Worm (Caenorhabditis elegans) whole organism, L1 larva: ENCODE measurements around the gene Y37E11AM.4.

Source experiments
- C04F5.9 ChIP-seq: sonication (generic microtip); optimal IDR thresholded peaks from 2 replicates; lab custom pipeline; 2016; ENCODE audit warnings: missing genetic modification characterization, missing compliant biosample characterization
- C16A3.4 ChIP-seq: fragments of 150-350 bp; optimal IDR thresholded peaks from 2 replicates; lab custom pipeline; 2014; ENCODE audit warnings: missing biosample characterization, missing genetic modification characterization
- F16B12.6 ChIP-seq: fragments of 150-350 bp; optimal IDR thresholded peaks from 2 replicates; lab custom pipeline; 2014; ENCODE audit warnings: missing biosample characterization, missing genetic modification characterization
- Y116A8C.19 ChIP-seq: sonication (generic microtip); optimal IDR thresholded peaks from 2 replicates; lab custom pipeline; 2016; ENCODE audit warnings: missing compliant biosample characterization, missing genetic modification characterization, borderline replicate concordance
- blmp-1 ChIP-seq: fragments of 150-350 bp; optimal IDR thresholded peaks from 2 replicates; lab custom pipeline; 2014; ENCODE audit warnings: missing biosample characterization, missing genetic modification characterization
- ceh-8 ChIP-seq: fragments of 200-800 bp; sonication (Bioruptor generic); optimal IDR thresholded peaks from 2 replicates; lab custom pipeline; 2018; ENCODE audit warnings: mild to moderate bottlenecking, missing genetic modification characterization, moderate library complexity, missing compliant biosample characterization
- ceh-82 ChIP-seq, 3 experiments: fragments of 150-350 bp in 1 of 3; sonication (generic microtip) in 2 of 3; optimal IDR thresholded peaks; 2 replicates each; lab custom pipeline; 2014 to 2017; ENCODE audit warnings: missing biosample characterization in 3 of 3, missing genetic modification characterization in 3 of 3
- ceh-88 ChIP-seq: fragments of 200-800 bp; sonication (Bioruptor generic); IDR thresholded peaks from 2 replicates; pipeline ENCODE4 v1.3.6; 2022; ENCODE audit warnings: missing genetic modification characterization, missing compliant biosample characterization
- ceh-90 ChIP-seq: sonication (generic microtip); optimal IDR thresholded peaks from 2 replicates; lab custom pipeline; 2016; ENCODE audit warnings: missing genetic modification characterization, missing compliant biosample characterization
- dsc-1 ChIP-seq: sonication (generic microtip); optimal IDR thresholded peaks from 2 replicates; lab custom pipeline; 2016; ENCODE audit warnings: mild to moderate bottlenecking, missing genetic modification characterization, missing compliant biosample characterization
- efl-1 ChIP-seq, 4 experiments: fragments of 150-350 bp; optimal IDR thresholded peaks in 3 of 4; peaks in 1 of 4; 1 replicate in 1 of 4; 2 replicates in 3 of 4; lab custom pipeline; 2014; ENCODE audit warnings: missing biosample characterization in 2 of 4, missing genetic modification characterization in 2 of 4, missing genetic modification reagents in 2 of 4
- egl-27 ChIP-seq, 2 experiments: fragments of 150-350 bp in 1 of 2; sonication (generic microtip); optimal IDR thresholded peaks; 3 replicates each; lab custom pipeline; 2017 to 2018; ENCODE audit warnings: missing biosample characterization in 2 of 2, missing genetic modification characterization in 2 of 2, missing genetic modification reagents in 2 of 2
- elt-2 ChIP-seq: sonication (generic microtip); optimal IDR thresholded peaks from 2 replicates; lab custom pipeline; 2016; ENCODE audit warnings: missing genetic modification characterization, mild to moderate bottlenecking, inconsistent platforms, missing compliant biosample characterization, missing genetic modification reagents
- fkh-8 ChIP-seq: sonication (generic microtip); optimal IDR thresholded peaks from 2 replicates; lab custom pipeline; 2016; ENCODE audit warnings: mild to moderate bottlenecking, missing genetic modification characterization, missing compliant biosample characterization
- isw-1 ChIP-seq: fragments of 200-800 bp; sonication (Bioruptor generic); IDR thresholded peaks from 2 replicates; pipeline ENCODE4 v1.3.6; 2022; ENCODE audit warnings: missing genetic modification characterization, missing compliant biosample characterization
- jun-1 ChIP-seq: fragments of 150-350 bp; optimal IDR thresholded peaks from 2 replicates; lab custom pipeline; 2014; ENCODE audit warnings: missing biosample characterization, missing genetic modification reagents, missing genetic modification characterization
- lin-35 ChIP-seq, 2 experiments: fragments of 150-350 bp; optimal IDR thresholded peaks; 2 replicates each; lab custom pipeline; 2014; ENCODE audit warnings: missing biosample characterization in 2 of 2, missing genetic modification characterization in 2 of 2, missing genetic modification reagents in 2 of 2
- mdl-1 ChIP-seq, 2 experiments: fragments of 150-350 bp; optimal IDR thresholded peaks; 2 replicates each; lab custom pipeline; 2014 to 2017; ENCODE audit warnings: missing biosample characterization in 2 of 2, missing genetic modification characterization in 2 of 2, inconsistent platforms in 1 of 2
- mep-1 ChIP-seq: fragments of 150-350 bp; optimal IDR thresholded peaks from 2 replicates; lab custom pipeline; 2014; ENCODE audit warnings: missing biosample characterization, missing genetic modification characterization
- nhr-12 ChIP-seq: sonication (generic microtip); optimal IDR thresholded peaks from 2 replicates; lab custom pipeline; 2017; ENCODE audit warnings: missing biosample characterization, missing genetic modification characterization
- nhr-19 ChIP-seq: fragments of 200-800 bp; sonication (Bioruptor generic); conservative IDR thresholded peaks from 2 replicates; pipeline ENCODE4 v1.3.6; 2022; ENCODE audit warnings: missing genetic modification characterization, missing compliant biosample characterization
- nhr-28 ChIP-seq: fragments of 150-350 bp; optimal IDR thresholded peaks from 2 replicates; lab custom pipeline; 2014; ENCODE audit warnings: missing biosample characterization, missing genetic modification characterization
- nhr-77 ChIP-seq: fragments of 150-350 bp; optimal IDR thresholded peaks from 2 replicates; lab custom pipeline; 2014; ENCODE audit warnings: missing biosample characterization, missing genetic modification characterization
- nhr-84 ChIP-seq: sonication (generic microtip); optimal IDR thresholded peaks from 2 replicates; lab custom pipeline; 2017; ENCODE audit warnings: missing biosample characterization, missing genetic modification characterization
- pax-3 ChIP-seq: fragments of 200-800 bp; sonication (Bioruptor generic); optimal IDR thresholded peaks from 2 replicates; lab custom pipeline; 2018; ENCODE audit warnings: mild to moderate bottlenecking, missing genetic modification characterization, moderate library complexity, missing compliant biosample characterization
- pqm-1 ChIP-seq: sonication (generic microtip); optimal IDR thresholded peaks from 3 replicates; lab custom pipeline; 2017; ENCODE audit warnings: missing biosample characterization, missing genetic modification characterization
- rnt-1 ChIP-seq: sonication (generic microtip); optimal IDR thresholded peaks from 2 replicates; lab custom pipeline; 2016; ENCODE audit warnings: mild to moderate bottlenecking, missing genetic modification characterization, moderate library complexity, missing compliant biosample characterization
- skn-1 ChIP-seq: fragments of 150-350 bp; optimal IDR thresholded peaks from 2 replicates; lab custom pipeline; 2014; ENCODE audit warnings: missing biosample characterization, missing genetic modification characterization
- snpc-4 ChIP-seq: fragments of 150-350 bp; optimal IDR thresholded peaks from 2 replicates; lab custom pipeline; 2014; ENCODE audit warnings: missing biosample characterization, missing genetic modification characterization
- tbx-2 ChIP-seq: sonication (generic microtip); optimal IDR thresholded peaks from 2 replicates; lab custom pipeline; 2016; ENCODE audit warnings: missing genetic modification characterization, missing compliant biosample characterization
- unc-130 ChIP-seq: fragments of 150-350 bp; optimal IDR thresholded peaks from 2 replicates; lab custom pipeline; 2017; ENCODE audit warnings: missing biosample characterization, missing genetic modification characterization, inconsistent platforms
- unc-30 ChIP-seq: sonication (generic microtip); optimal IDR thresholded peaks from 2 replicates; lab custom pipeline; 2017; ENCODE audit warnings: missing biosample characterization, missing genetic modification characterization
- unc-62 ChIP-seq: fragments of 150-350 bp; optimal IDR thresholded peaks from 2 replicates; lab custom pipeline; 2014; ENCODE audit warnings: missing biosample characterization, missing genetic modification reagents, missing genetic modification characterization
- unc-86 ChIP-seq: sonication (generic microtip); optimal IDR thresholded peaks from 2 replicates; lab custom pipeline; 2016; ENCODE audit warnings: missing genetic modification characterization, missing compliant biosample characterization
- unc-98 ChIP-seq: fragments of 200-800 bp; sonication (Bioruptor generic); IDR thresholded peaks from 2 replicates; pipeline ENCODE4 v1.3.6; 2022; ENCODE audit warnings: missing genetic modification characterization, missing compliant biosample characterization
- xbp-1 ChIP-seq: sonication (generic microtip); optimal IDR thresholded peaks from 2 replicates; lab custom pipeline; 2016; ENCODE audit warnings: missing genetic modification characterization, missing compliant biosample characterization
- zag-1 ChIP-seq: fragments of 150-350 bp; optimal IDR thresholded peaks from 2 replicates; lab custom pipeline; 2014; ENCODE audit warnings: missing biosample characterization, missing genetic modification characterization
- zip-4 ChIP-seq: fragments of 200-800 bp; sonication (Bioruptor generic); optimal IDR thresholded peaks from 2 replicates; lab custom pipeline; 2018; ENCODE audit warnings: mild to moderate bottlenecking, missing genetic modification characterization, moderate library complexity, missing compliant biosample characterization

The Y37E11AM.4 gene

DNA sequence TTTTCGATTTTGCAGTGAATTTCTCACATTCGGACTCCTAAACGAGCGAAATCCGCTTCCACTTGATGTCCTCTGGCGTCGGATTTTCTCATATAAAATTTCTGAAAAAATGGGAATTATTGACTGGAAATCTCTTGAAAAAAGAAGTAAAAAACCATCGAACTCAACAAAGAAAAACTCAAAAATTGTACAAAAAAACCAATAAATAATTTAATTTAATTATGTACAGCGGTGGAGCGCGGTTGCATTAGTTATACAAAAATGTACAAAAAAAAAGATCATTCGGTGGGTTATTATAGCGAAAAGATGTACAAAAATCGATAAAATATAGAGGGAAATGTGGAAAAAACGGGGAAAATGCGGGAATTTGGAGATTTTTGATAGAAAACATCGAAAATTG, at the start of gene Y37E11AM.4:
TSS of gene Y37E11AM.4 (minus strand) at position 101 of the 400 bp plus-strand sequence.
- TF ChIP-seq ceh-88 = no peak
- TF ChIP-seq mep-1 (tag; lab: Kevin White, UChicago) = no peak
- no peak for TF ChIP-seq unc-98
- TF ChIP-seq nhr-84 (tag; lab: Kevin White, UChicago) = no peak
- no peak for TF ChIP-seq nhr-19 (GFP tag; lab: Robert Waterston, UW)
- no peak for TF ChIP-seq dsc-1 (tag; lab: Kevin White, UChicago)
- TF ChIP-seq Y116A8C.19 (tag; lab: Kevin White, UChicago) = no peak
- TF ChIP-seq pqm-1 = no peak

DNA sequence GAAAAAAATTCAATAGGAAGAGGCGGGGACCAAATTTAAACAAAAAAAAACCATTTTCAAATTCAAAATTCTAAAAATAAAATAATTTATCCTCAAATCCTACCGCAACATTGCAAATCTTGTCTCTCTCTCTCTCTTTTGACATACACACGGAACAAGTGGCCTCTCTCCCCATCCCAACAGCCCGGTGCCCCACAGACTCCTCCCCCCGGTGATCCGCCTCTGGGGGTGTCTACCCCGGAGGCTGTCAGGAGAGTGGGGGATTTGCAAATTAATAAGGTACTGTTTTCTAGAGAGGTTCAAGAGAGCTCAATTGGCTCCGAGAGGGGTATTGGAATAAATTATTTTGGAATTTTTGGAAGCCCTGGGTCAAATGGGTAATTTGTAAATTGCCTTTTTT, 45.2 kb upstream of the Y37E11AM.4 start:
- no peak for TF ChIP-seq rnt-1 (tag; lab: Kevin White, UChicago)
- TF ChIP-seq skn-1 (tag; lab: Kevin White, UChicago) = no peak
- no peak for TF ChIP-seq nhr-12 (tag; lab: Kevin White, UChicago)
- TF ChIP-seq unc-30 (tag; lab: Kevin White, UChicago) = no peak
- no peak for TF ChIP-seq unc-86
- no peak for TF ChIP-seq egl-27 (tag; optimal IDR thresholded peaks at IDR 0.05; lab: Kevin White, UChicago)
- no peak for TF ChIP-seq unc-62 (GFP tag; lab: Kevin White, UChicago)
- no peak for TF ChIP-seq pax-3 (tag; lab: Kevin White, UChicago)
- no peak for TF ChIP-seq blmp-1
- TF ChIP-seq ceh-8 (GFP tag; lab: Kevin White, UChicago) = no peak
- no peak for TF ChIP-seq unc-130 (tag; lab: Kevin White, UChicago)
- TF ChIP-seq lin-35 (GFP tag; optimal IDR thresholded peaks at IDR 0.05; lab: Kevin White, UChicago) = no peak
- TF ChIP-seq pqm-1 = no peak
- no peak for TF ChIP-seq C04F5.9 (tag; lab: Kevin White, UChicago)
- TF ChIP-seq zip-4 = no peak
- no peak for TF ChIP-seq fkh-8
- no peak for TF ChIP-seq ceh-90 (tag; lab: Kevin White, UChicago)
- no peak for TF ChIP-seq nhr-28 (tag; lab: Kevin White, UChicago)
- TF ChIP-seq zag-1 (tag; lab: Kevin White, UChicago) = no peak
- TF ChIP-seq ceh-82 (tag; optimal IDR thresholded peaks at IDR 0.05; lab: Kevin White, UChicago) = no peak
- TF ChIP-seq, all 84 proteins: peak for 0

DNA sequence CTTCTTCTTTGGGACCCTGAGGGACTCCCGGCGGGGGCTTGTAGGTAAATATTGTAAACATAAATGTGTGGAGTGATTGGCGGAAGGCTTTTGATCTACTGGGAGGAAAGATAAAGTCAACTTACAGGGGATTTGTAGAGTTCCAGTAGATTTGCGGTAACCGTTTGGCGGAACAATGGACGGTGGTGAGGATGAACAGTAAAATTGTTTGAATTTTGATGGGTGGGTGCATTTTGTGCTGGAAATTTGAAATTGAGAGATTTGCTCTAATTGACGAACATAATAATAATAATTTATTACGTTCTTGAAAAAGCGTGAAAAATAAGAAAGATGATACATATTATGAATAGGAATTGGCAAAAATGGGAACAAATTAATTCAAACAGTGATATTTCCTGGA, 44.0 kb upstream of the Y37E11AM.4 start, which contains the start of gene vab-2:
TSS of gene vab-2 (minus strand) at position 238 of the 400 bp plus-strand sequence.
- TF ChIP-seq elt-2 (tag; lab: Kevin White, UChicago) (no peak), mdl-1 (tag; optimal IDR thresholded peaks at IDR 0.05; lab: Kevin White, UChicago) (no peak), snpc-4 (tag; lab: Kevin White, UChicago) (no peak), nhr-77 (tag; lab: Kevin White, UChicago) (no peak), jun-1 (no peak), C16A3.4 (no peak), F16B12.6 (tag; lab: Kevin White, UChicago) (no peak), C04F5.9 (tag; lab: Kevin White, UChicago) (no peak), dsc-1 (tag; lab: Kevin White, UChicago) (no peak), unc-130 (tag; lab: Kevin White, UChicago) (no peak), xbp-1 (tag; lab: Kevin White, UChicago) (no peak), efl-1 (optimal IDR thresholded peaks at IDR 0.05; lab: Kevin White, UChicago) (no peak), efl-1 (GFP tag; optimal IDR thresholded peaks at IDR 0.05 in 1 of 2; lab: Kevin White, UChicago) (no peak), blmp-1 (no peak), tbx-2 (tag; lab: Kevin White, UChicago) (no peak)

ce11 chrIV:3765457-3765856, 42.9 kb upstream of the Y37E11AM.4 start:
- no peak for TF ChIP-seq isw-1 (GFP tag; lab: Robert Waterston, UW)
- no peak for TF ChIP-seq pqm-1
- peak; percentile 34 for TF ChIP-seq rnt-1 (tag; lab: Kevin White, UChicago)
- TF ChIP-seq, all 84 proteins: peak for 1
